Fruit fly (Drosophila melanogaster) whole organism, embryonic: ENCODE measurements around the gene tth.
A peak's percentile ranks its signal among the peaks of the same experiment; 100 is the strongest.

Experiments
- Abd-B ChIP-seq: fragments of 200-800 bp; sonication (Bioruptor generic); optimal IDR thresholded peaks from 2 replicates; lab custom pipeline; 2018; ENCODE audit warnings: missing biosample characterization, mild to moderate bottlenecking, missing genetic modification characterization, moderate library complexity
- Atf3 ChIP-seq: fragments of 200-800 bp; sonication (Bioruptor generic); optimal IDR thresholded peaks from 3 replicates; lab custom pipeline; 2016; ENCODE audit warnings: missing biosample characterization, missing genetic modification characterization
- Atf6 ChIP-seq: fragments of 200-800 bp; sonication (Bioruptor generic); IDR thresholded peaks from 2 replicates; pipeline ENCODE4 v1.3.6; 2022; ENCODE audit warnings: missing biosample characterization, missing genetic modification characterization
- Blimp-1 ChIP-seq: fragments of 200-800 bp; sonication (Bioruptor generic); optimal IDR thresholded peaks from 3 replicates; lab custom pipeline; 2018; ENCODE audit warnings: missing biosample characterization, missing genetic modification characterization, mild to moderate bottlenecking, moderate library complexity, missing genetic modification reagents
- CG10431 ChIP-seq: fragments of 200-800 bp; sonication (Bioruptor generic); optimal IDR thresholded peaks from 3 replicates; lab custom pipeline; 2018; ENCODE audit warnings: missing biosample characterization, mild to moderate bottlenecking, missing genetic modification characterization
- CG14860 ChIP-seq: fragments of 200-800 bp; sonication (Bioruptor generic); IDR thresholded peaks from 3 replicates; pipeline ENCODE4 v1.3.6; 2022; ENCODE audit warnings: missing biosample characterization, missing genetic modification characterization; ENCODE audit not compliant: partially characterized antibody
- CG17359 ChIP-seq: fragments of 200-800 bp; sonication (Bioruptor generic); optimal IDR thresholded peaks from 3 replicates; lab custom pipeline; 2018; ENCODE audit warnings: missing biosample characterization, mild to moderate bottlenecking, missing genetic modification characterization, moderate library complexity
- CG17802 ChIP-seq: fragments of 200-800 bp; sonication (Bioruptor generic); optimal IDR thresholded peaks from 2 replicates; lab custom pipeline; 2018; ENCODE audit warnings: missing biosample characterization, mild to moderate bottlenecking, missing genetic modification characterization, moderate library complexity
- CG2129 ChIP-seq: fragments of 200-800 bp; sonication (Bioruptor generic); IDR thresholded peaks from 2 replicates; pipeline ENCODE4 v1.3.6; 2022; ENCODE audit warnings: missing biosample characterization, missing genetic modification characterization; ENCODE audit not compliant: partially characterized antibody
- CG2889 ChIP-seq: fragments of 200-800 bp; sonication (Bioruptor generic); IDR thresholded peaks from 3 replicates; pipeline ENCODE4 v1.3.6; 2022; ENCODE audit warnings: missing biosample characterization, missing genetic modification characterization
- CG34376 ChIP-seq: fragments of 200-800 bp; sonication (Bioruptor generic); optimal IDR thresholded peaks from 2 replicates; lab custom pipeline; 2018; ENCODE audit warnings: missing biosample characterization, mild to moderate bottlenecking, missing genetic modification characterization
- CG34422 ChIP-seq: fragments of 200-800 bp; sonication (Bioruptor generic); IDR thresholded peaks from 3 replicates; pipeline ENCODE4 v1.3.6; 2022; ENCODE audit warnings: missing biosample characterization, missing genetic modification characterization
- CG3995 ChIP-seq: fragments of 200-800 bp; sonication (Bioruptor generic); optimal IDR thresholded peaks from 3 replicates; lab custom pipeline; 2016; ENCODE audit warnings: missing biosample characterization, missing genetic modification characterization
- CG4730 ChIP-seq: fragments of 200-800 bp; sonication (Bioruptor generic); IDR thresholded peaks from 2 replicates; pipeline ENCODE4 v1.3.6; 2022; ENCODE audit warnings: missing biosample characterization, missing genetic modification characterization
- CG4820 ChIP-seq: fragments of 200-800 bp; sonication (Bioruptor generic); optimal IDR thresholded peaks from 3 replicates; lab custom pipeline; 2016; ENCODE audit warnings: missing biosample characterization, missing genetic modification characterization
- CrebB ChIP-seq: fragments of 200-800 bp; sonication (Bioruptor generic); optimal IDR thresholded peaks from 3 replicates; lab custom pipeline; 2018; ENCODE audit warnings: missing biosample characterization, mild to moderate bottlenecking, missing genetic modification characterization
- HLH4C ChIP-seq: fragments of 200-800 bp; sonication (Bioruptor generic); IDR thresholded peaks from 3 replicates; pipeline ENCODE4 v1.3.6; 2022; ENCODE audit warnings: missing biosample characterization, missing genetic modification characterization; ENCODE audit not compliant: partially characterized antibody
- HLH54F ChIP-seq: fragments of 200-800 bp; sonication (Bioruptor generic); optimal IDR thresholded peaks from 3 replicates; lab custom pipeline; 2016; ENCODE audit warnings: missing biosample characterization, missing genetic modification characterization
- HmgZ ChIP-seq: fragments of 200-800 bp; sonication (Bioruptor generic); optimal IDR thresholded peaks from 2 replicates; lab custom pipeline; 2018; ENCODE audit warnings: missing biosample characterization, mild to moderate bottlenecking, missing genetic modification characterization
- Hr39 ChIP-seq: fragments of >200 bp; optimal IDR thresholded peaks from 2 replicates; lab custom pipeline; 2017
- Pdp1 ChIP-seq, 2 experiments: fragments of 200-800 bp; sonication (Bioruptor generic); optimal IDR thresholded peaks; 3 replicates each; lab custom pipeline; 2016; ENCODE audit warnings: missing biosample characterization in 2 of 2, missing genetic modification characterization in 2 of 2, mild to moderate bottlenecking in 1 of 2, moderate library complexity in 1 of 2
- Ravus ChIP-seq: fragments of 200-800 bp; sonication (Bioruptor generic); IDR thresholded peaks from 2 replicates; pipeline ENCODE4 v1.3.6; 2022; ENCODE audit warnings: missing biosample characterization, missing genetic modification characterization
- TFAM ChIP-seq: fragments of 200-800 bp; sonication (Bioruptor generic); optimal IDR thresholded peaks from 2 replicates; lab custom pipeline; 2017; ENCODE audit warnings: missing biosample characterization, missing genetic modification characterization, inconsistent platforms
- bcd ChIP-seq: fragments of 200-800 bp; sonication (Bioruptor generic); optimal IDR thresholded peaks from 2 replicates; lab custom pipeline; 2017; ENCODE audit warnings: missing biosample characterization, mild to moderate bottlenecking, missing genetic modification characterization
- cas ChIP-seq: fragments of 200-800 bp; sonication (Bioruptor generic); IDR thresholded peaks from 2 replicates; pipeline ENCODE4 v1.3.6; 2022; ENCODE audit warnings: missing biosample characterization, missing genetic modification characterization
- caup ChIP-seq: fragments of 200-800 bp; sonication (Bioruptor generic); optimal IDR thresholded peaks from 3 replicates; lab custom pipeline; 2017; ENCODE audit warnings: missing biosample characterization, mild to moderate bottlenecking, missing genetic modification characterization, moderate library complexity; ENCODE audit not compliant: severe bottlenecking
- fd64A ChIP-seq: fragments of 200-800 bp; sonication (Bioruptor generic); optimal IDR thresholded peaks from 3 replicates; lab custom pipeline; 2018; ENCODE audit warnings: missing biosample characterization, mild to moderate bottlenecking, missing genetic modification characterization
- fu2 ChIP-seq: fragments of 200-800 bp; sonication (Bioruptor generic); optimal IDR thresholded peaks from 2 replicates; lab custom pipeline; 2016; ENCODE audit warnings: missing biosample characterization, missing genetic modification characterization
- gce ChIP-seq: fragments of 200-800 bp; sonication (Bioruptor generic); IDR thresholded peaks from 3 replicates; pipeline ENCODE4 v1.3.6; 2022; ENCODE audit warnings: missing biosample characterization, missing genetic modification characterization
- grau ChIP-seq: fragments of 200-800 bp; optimal IDR thresholded peaks from 3 replicates; lab custom pipeline; 2019; ENCODE audit warnings: missing biosample characterization, mild to moderate bottlenecking, missing genetic modification characterization, moderate library complexity
- nerfin-1 ChIP-seq: fragments of 200-800 bp; sonication (Bioruptor generic); optimal IDR thresholded peaks from 3 replicates; lab custom pipeline; 2019; ENCODE audit warnings: missing biosample characterization, mild to moderate bottlenecking, missing genetic modification characterization, moderate library complexity
- odd ChIP-seq: fragments of 200-800 bp; sonication (Bioruptor generic); optimal IDR thresholded peaks from 2 replicates; lab custom pipeline; 2017; ENCODE audit warnings: missing biosample characterization, mild to moderate bottlenecking, missing genetic modification characterization
- phol ChIP-seq: fragments of 200-800 bp; sonication (Bioruptor generic); optimal IDR thresholded peaks from 3 replicates; lab custom pipeline; 2018; ENCODE audit warnings: missing biosample characterization, mild to moderate bottlenecking, missing genetic modification characterization, moderate library complexity
- prd ChIP-seq, 3 experiments: fragments of >200 bp in 2 of 3; fragments of 200-800 bp in 1 of 3; sonication (Bioruptor generic) in 1 of 3; optimal IDR thresholded peaks in 2 of 3; IDR thresholded peaks in 1 of 3; 2 replicates in 2 of 3; 3 replicates in 1 of 3; pipeline versions ENCODE4 v1.3.6 to Lab custom; 2017 to 2022; ENCODE audit warnings: missing biosample characterization in 1 of 3, missing genetic modification characterization in 1 of 3
- rib ChIP-seq: fragments of 200-800 bp; sonication (Bioruptor generic); IDR thresholded peaks from 2 replicates; pipeline ENCODE4 v1.3.6; 2022; ENCODE audit warnings: missing biosample characterization, missing genetic modification characterization
- row ChIP-seq: fragments of 200-800 bp; sonication (Bioruptor generic); IDR thresholded peaks from 3 replicates; pipeline ENCODE4 v1.3.6; 2022; ENCODE audit warnings: missing biosample characterization, missing genetic modification characterization
- sim ChIP-seq: fragments of 200-800 bp; sonication (Bioruptor generic); IDR thresholded peaks from 2 replicates; pipeline ENCODE4 v1.3.6; 2022; ENCODE audit warnings: missing biosample characterization, missing genetic modification characterization
- sug ChIP-seq: fragments of 200-800 bp; optimal IDR thresholded peaks from 2 replicates; lab custom pipeline; 2019; ENCODE audit warnings: missing biosample characterization, mild to moderate bottlenecking, missing genetic modification characterization, moderate library complexity
- tgo ChIP-seq: fragments of 200-800 bp; sonication (Bioruptor generic); IDR thresholded peaks from 3 replicates; pipeline ENCODE4 v1.3.6; 2022; ENCODE audit warnings: missing biosample characterization, missing genetic modification characterization

The tth gene

DNA sequence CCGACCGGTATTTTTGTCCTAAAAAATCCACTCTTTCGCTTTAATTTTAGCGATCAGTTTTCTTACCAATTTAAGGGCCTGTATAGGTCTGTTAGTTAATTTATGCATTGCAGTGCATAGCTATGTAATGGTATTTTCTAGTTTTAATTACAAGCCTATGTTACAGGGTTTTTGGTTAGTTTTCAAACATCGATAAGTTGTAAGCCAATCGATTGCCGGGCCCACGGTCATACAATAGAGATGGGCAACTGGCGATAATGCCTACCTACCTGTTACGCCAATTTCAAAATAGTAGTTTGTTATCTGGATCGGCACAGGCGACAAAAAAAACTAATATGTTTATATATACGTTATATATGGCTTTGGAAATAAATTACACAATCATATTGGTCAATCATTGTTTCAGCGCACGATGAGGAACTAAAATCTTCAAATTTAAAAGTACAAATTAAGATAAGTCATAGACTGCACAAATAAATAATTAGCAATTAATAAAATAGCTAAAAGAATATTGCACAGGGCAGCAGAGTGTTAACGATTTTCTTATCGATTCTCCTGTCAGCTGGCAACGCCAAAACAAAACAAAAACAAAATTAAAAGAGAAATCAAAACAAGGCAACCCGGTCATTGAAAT lies at the start of gene tth, which contains the start of gene Tango2 (continued):
- TF ChIP-seq CG2889 (GFP tag; lab: Robert Waterston, UW) (peak; percentile 68; the same call in 1 of the 3 replicates), CG4820 (GFP tag; lab: Kevin White, UChicago) (peak; percentile 3), HmgZ (tag; lab: Kevin White, UChicago) (peak; percentile 59), prd (optimal IDR thresholded peaks at IDR 0.05; lab: Kevin White, UChicago) (no peak), prd (GFP tag; IDR thresholded peaks at IDR 0.05; lab: Robert Waterston, UW) (peak; percentile 71), Ravus (no peak), CG17359 (tag; lab: Kevin White, UChicago) (peak; percentile 61), caup (peak; percentile 62), fu2 (peak; percentile 60), Atf6 (GFP tag; lab: Robert Waterston, UW) (peak; percentile 77), Pdp1 (GFP tag; optimal IDR thresholded peaks at IDR 0.05; lab: Kevin White, UChicago) (peak; percentile 76 to 83), CG4730 (GFP tag; lab: Robert Waterston, UW) (no peak), bcd (GFP tag; lab: Kevin White, UChicago) (peak; percentile 69), grau (peak; percentile 83), CG10431 (no peak), Hr39 (lab: Kevin White, UChicago) (no peak), CG17802 (tag; lab: Kevin White, UChicago) (peak; percentile 9), sim (GFP tag; lab: Robert Waterston, UW) (no peak), HLH54F (GFP tag; lab: Kevin White, UChicago) (peak; percentile 58), nerfin-1 (tag; lab: Kevin White, UChicago) (peak; percentile 68), CG14860 (peak; percentile 63; the same call in 2 of the 3 replicates), CrebB (peak; percentile 46), Atf3 (GFP tag; lab: Kevin White, UChicago) (peak; percentile 58), row (GFP tag; lab: Robert Waterston, UW) (peak; percentile 94), HLH4C (GFP tag; lab: Robert Waterston, UW) (peak; percentile 52; the same call in 2 of the 3 replicates), odd (GFP tag; lab: Kevin White, UChicago) (no peak), CG2129 (GFP tag; lab: Robert Waterston, UW) (0 out of 2 replicates have a peak, but pooled peaks have one; percentile 16), CG34422 (GFP tag; lab: Robert Waterston, UW) (peak; percentile 59; the same call in 2 of the 3 replicates), rib (GFP tag; lab: Robert Waterston, UW) (peak; percentile 79), CG3995 (peak; percentile 26), TFAM (GFP tag; lab: Kevin White, UChicago) (no peak), phol (tag; lab: Kevin White, UChicago) (peak; percentile 61), Blimp-1 (GFP tag; lab: Kevin White, UChicago) (no peak), fd64A (no peak), CG34376 (GFP tag; lab: Kevin White, UChicago) (peak; percentile 73), gce (no peak; the same call in 2 of the 3 replicates), cas (GFP tag; lab: Robert Waterston, UW) (0 out of 2 replicates have a peak, but pooled peaks have one; percentile 47), Abd-B (GFP tag; lab: Kevin White, UChicago) (peak; percentile 67)
- TF ChIP-seq, all 482 proteins: peak for 319

DNA sequence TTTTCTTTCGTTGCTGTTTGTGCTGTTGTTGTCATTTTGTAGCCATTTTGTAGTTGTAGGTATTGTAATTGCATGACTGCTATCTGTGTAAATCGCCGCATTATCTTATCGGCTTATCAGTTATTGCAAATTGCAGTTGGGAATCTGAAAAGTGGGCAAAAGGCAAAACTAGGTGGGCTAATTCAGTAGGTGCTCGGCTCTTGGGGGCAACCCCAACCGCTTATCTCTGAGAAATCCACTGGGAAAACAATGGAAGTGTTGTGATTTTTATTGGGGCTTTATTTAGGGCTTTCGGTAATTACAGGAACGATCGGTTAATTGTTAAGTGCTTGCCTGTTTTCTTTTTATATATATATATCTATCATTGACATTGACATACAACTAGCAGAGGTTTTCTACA lies 34.8 kb upstream of the tth start:
- TF ChIP-seq sug (tag; lab: Kevin White, UChicago) (peak; percentile 53), tgo (GFP tag; lab: Robert Waterston, UW) (no peak)
- TF ChIP-seq, all 482 proteins: peak for 1
